Worm (Caenorhabditis elegans): ENCODE measurements around the gene Y57G7A.11.
"Not testable (repeated sequence)": the region's sequence is repeated elsewhere in the genome, so short reads cannot be mapped to it uniquely, and the experiment has no call there.

Y57G7A.11 gene

DNA sequence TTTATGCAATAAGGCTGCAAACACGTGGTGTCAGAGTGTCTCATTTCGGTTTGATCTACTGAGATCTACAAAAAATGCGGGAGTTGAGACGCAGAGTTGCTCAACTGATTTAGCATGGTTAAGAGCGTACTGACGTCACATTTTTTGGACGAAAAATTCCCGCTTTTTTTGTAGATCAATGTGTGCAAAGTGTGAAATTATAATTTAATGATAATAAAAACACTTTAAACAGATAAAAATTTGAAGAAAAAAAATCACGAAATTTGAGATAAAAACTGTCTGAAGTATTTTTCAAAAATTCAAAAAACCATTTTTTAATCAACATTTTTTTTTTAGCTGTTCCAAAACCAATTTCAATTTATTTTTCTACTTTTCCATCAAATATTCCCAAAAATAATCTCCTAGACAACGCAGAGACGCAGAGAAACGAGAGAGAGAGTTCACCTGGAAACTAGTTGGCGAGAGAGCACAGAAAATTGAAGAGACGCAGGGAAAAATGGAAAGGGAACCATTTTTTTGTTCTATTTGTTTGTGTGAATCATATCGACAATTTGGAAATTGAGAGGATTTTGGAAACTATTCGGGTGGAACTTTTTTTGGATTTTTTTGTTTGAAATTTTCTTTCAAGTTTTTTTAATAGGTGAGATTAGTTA lies 20.5 kb upstream of the Y57G7A.11 start:
- TF ChIP-seq ztf-11 (tag; optimal IDR thresholded peaks at IDR 0.05) = no peak
- no peak for TF ChIP-seq nhr-237 (tag; optimal IDR thresholded peaks at IDR 0.05)
- TF ChIP-seq nhr-2 (tag; optimal IDR thresholded peaks at IDR 0.05) = no peak
- TF ChIP-seq zip-8 (tag; optimal IDR thresholded peaks at IDR 0.05) = no peak
- no peak for TF ChIP-seq lin-32 (GFP tag; optimal IDR thresholded peaks at IDR 0.05)
- no peak for TF ChIP-seq ces-1 (GFP tag; optimal IDR thresholded peaks at IDR 0.05)
- TF ChIP-seq pha-4 (tag; optimal IDR thresholded peaks at IDR 0.05) = no peak
- no peak for TF ChIP-seq cnd-1 (tag; optimal IDR thresholded peaks at IDR 0.05)
- no peak for TF ChIP-seq flh-1 (GFP tag; optimal IDR thresholded peaks at IDR 0.05)

ce11 chrII:1295776-1296175 lies 19.1 kb upstream of the Y57G7A.11 start, which contains the start of gene Y57G7A.2:
Gene Y57G7A.2, plus strand, starts transcription at chrII:1296076.
- TF ChIP-seq unc-62 (GFP tag; optimal IDR thresholded peaks at IDR 0.05) (no peak), elt-1 (tag; optimal IDR thresholded peaks at IDR 0.05; ENCODE audit: borderline replicate concordance, insufficient read depth) (no peak), elt-3 (tag; optimal IDR thresholded peaks at IDR 0.05) (no peak), nhr-76 (tag; optimal IDR thresholded peaks at IDR 0.05) (no peak), cnd-1 (tag; optimal IDR thresholded peaks at IDR 0.05) (no peak), nhr-28 (tag; optimal IDR thresholded peaks at IDR 0.05) (no peak), ceh-39 (tag; optimal IDR thresholded peaks at IDR 0.05) (no peak), lsy-2 (tag; optimal IDR thresholded peaks at IDR 0.05) (no peak), sptf-1 (tag; optimal IDR thresholded peaks at IDR 0.05) (no peak), drap-1 (GFP tag; optimal IDR thresholded peaks at IDR 0.05) (no peak), hlh-1 (tag; optimal IDR thresholded peaks at IDR 0.05) (no peak), ztf-11 (tag; optimal IDR thresholded peaks at IDR 0.05) (no peak), pha-4 (tag; optimal IDR thresholded peaks at IDR 0.05) (no peak)

ce11 chrII:1293157-1293556 lies 16.5 kb upstream of the Y57G7A.11 start, which contains the start of gene srz-64:
Gene srz-64, minus strand, starts transcription at chrII:1293257.
- no peak for TF ChIP-seq blmp-1 (tag; optimal IDR thresholded peaks at IDR 0.05)
- no peak for TF ChIP-seq sem-2 (GFP tag; optimal IDR thresholded peaks at IDR 0.05)
- TF ChIP-seq zip-8 (tag; optimal IDR thresholded peaks at IDR 0.05) = no peak
- TF ChIP-seq nhr-237 (tag; optimal IDR thresholded peaks at IDR 0.05) = no peak
- no peak for TF ChIP-seq sptf-1 (tag; optimal IDR thresholded peaks at IDR 0.05)

- no peak for TF ChIP-seq zip-8 (tag; optimal IDR thresholded peaks at IDR 0.05)
- no peak for TF ChIP-seq nhr-76 (tag; optimal IDR thresholded peaks at IDR 0.05)
- TF ChIP-seq blmp-1 (tag; optimal IDR thresholded peaks at IDR 0.05) = no peak
- TF ChIP-seq M03D4.4 (tag; optimal IDR thresholded peaks at IDR 0.05) = no peak
- TF ChIP-seq mep-1 (tag; optimal IDR thresholded peaks at IDR 0.05) = no peak
- TF ChIP-seq flh-1 (GFP tag; optimal IDR thresholded peaks at IDR 0.05) = no peak
- TF ChIP-seq nhr-2 (tag; optimal IDR thresholded peaks at IDR 0.05) = no peak
- TF ChIP-seq sptf-1 (tag; optimal IDR thresholded peaks at IDR 0.05) = no peak
- TF ChIP-seq elt-1 (tag; optimal IDR thresholded peaks at IDR 0.05; ENCODE audit: borderline replicate concordance, insufficient read depth) = no peak
- no peak for TF ChIP-seq ham-2 (GFP tag; optimal IDR thresholded peaks at IDR 0.05)
- TF ChIP-seq elt-3 (tag; optimal IDR thresholded peaks at IDR 0.05) = no peak
- TF ChIP-seq nhr-28 (tag; optimal IDR thresholded peaks at IDR 0.05) = no peak
- TF ChIP-seq unc-120 (tag; optimal IDR thresholded peaks at IDR 0.05; ENCODE audit: poor library complexity, severe bottlenecking) = no peak
- TF ChIP-seq lin-32 (GFP tag; optimal IDR thresholded peaks at IDR 0.05) = no peak
- no peak for TF ChIP-seq nhr-12 (tag; optimal IDR thresholded peaks at IDR 0.05)
- no peak for TF ChIP-seq ztf-11 (tag; optimal IDR thresholded peaks at IDR 0.05)
- TF ChIP-seq unc-39 (tag; optimal IDR thresholded peaks at IDR 0.05) = no peak
These were observed 8.8 kb upstream of the Y57G7A.11 start, which contains the start of the genes Y57G7A.6 and Y57G7A.3 for ce11 chrII:1285514-1285913. Gene Y57G7A.6, minus strand, starts transcription at chrII:1285614. Gene Y57G7A.3, plus strand, starts transcription at chrII:1285782.

ce11 chrII:1284985-1285384 lies 8.3 kb upstream of the Y57G7A.11 start:
- peak; percentile 20 for TF ChIP-seq ceh-83 (GFP tag; optimal IDR thresholded peaks at IDR 0.05)
- TF ChIP-seq nhr-237 (tag; optimal IDR thresholded peaks at IDR 0.05) = no peak

DNA sequence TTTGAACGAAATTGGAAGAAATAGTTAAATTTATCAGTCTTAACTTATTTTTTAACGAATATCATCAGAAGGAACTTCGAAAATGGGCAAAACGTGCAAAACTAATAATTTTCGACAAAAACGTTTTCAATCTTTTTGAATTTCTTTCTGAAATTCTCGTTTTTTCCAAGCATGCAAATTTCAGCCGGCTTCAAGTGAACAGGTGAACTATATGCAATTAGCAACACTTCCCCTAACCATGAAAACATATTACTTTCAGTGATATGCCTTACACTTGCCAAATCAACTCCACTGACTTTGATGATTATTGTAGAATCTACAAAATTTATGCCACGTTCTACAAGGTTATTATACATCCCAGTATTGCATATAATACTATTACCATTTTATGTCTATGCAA lies 1.7 kb upstream of the Y57G7A.11 start, which contains the start of gene srz-63:
srz-63 (plus strand) TSS at position 301 of the 400 bp plus-strand sequence.
- not testable (repeated sequence) for TF ChIP-seq cnd-1 (tag; optimal IDR thresholded peaks at IDR 0.05); elt-3 (tag; optimal IDR thresholded peaks at IDR 0.05); elt-1 (tag; optimal IDR thresholded peaks at IDR 0.05; ENCODE audit: borderline replicate concordance, insufficient read depth)

Data from whole organism, mixed stage, embryonic.